Fruit fly (Drosophila melanogaster): ENCODE results near the gene CG18476.

Gene CG18476

dm6 chr3R:11669017-11669953, 8.6 kb downstream of the CG18476 start (continued):
- TF ChIP-seq mirr (GFP tag; optimal IDR thresholded peaks at IDR 0.05) (peak; percentile 52), dmrt99B (tag; optimal IDR thresholded peaks at IDR 0.05) (no peak), CG6175 (GFP tag; IDR thresholded peaks at IDR 0.05) (peak; percentile 71), CG1024 (GFP tag; IDR thresholded peaks at IDR 0.05) (no peak), CG8281 (tag; optimal IDR thresholded peaks at IDR 0.05) (no peak), Doc3 (GFP tag; IDR thresholded peaks at IDR 0.05; ENCODE audit: partially characterized antibody) (0 out of 3 replicates have a peak, but pooled peaks have one; percentile 31), CG3995 (GFP tag; optimal IDR thresholded peaks at IDR 0.05) (peak; percentile 88), hkb (optimal IDR thresholded peaks at IDR 0.05) (peak; percentile 96), hkb (GFP tag; IDR thresholded peaks at IDR 0.05) (0 out of 2 replicates have a peak, but pooled peaks have one; percentile 19), CG32772 (GFP tag; IDR thresholded peaks at IDR 0.05) (no peak), kay (GFP tag; optimal IDR thresholded peaks at IDR 0.05) (no peak), lab (GFP tag; optimal IDR thresholded peaks at IDR 0.05) (peak; percentile 6), CG10267 (tag; optimal IDR thresholded peaks at IDR 0.05) (no peak), Jarid2 (GFP tag; optimal IDR thresholded peaks at IDR 0.05) (peak; percentile 55), onecut (GFP tag; IDR thresholded peaks at IDR 0.05) (peak; percentile 36), Mrtf (GFP tag; IDR thresholded peaks at IDR 0.05) (no peak), lola (GFP tag; optimal IDR thresholded peaks at IDR 0.05) (no peak), repo (GFP tag; optimal IDR thresholded peaks at IDR 0.05) (no peak), row (GFP tag; IDR thresholded peaks at IDR 0.05) (0 out of 3 replicates have a peak, but pooled peaks have one; percentile 7), gsb (GFP tag; IDR thresholded peaks at IDR 0.05) (no peak), CG15011 (GFP tag; optimal IDR thresholded peaks at IDR 0.05) (no peak), B-H2 (GFP tag; optimal IDR thresholded peaks at IDR 0.05) (peak; percentile 15), CrebB (tag; optimal IDR thresholded peaks at IDR 0.05) (peak; percentile 17), Nf-YB (GFP tag; optimal IDR thresholded peaks at IDR 0.05) (no peak), Taf1 (GFP tag; IDR thresholded peaks at IDR 0.05) (no peak), Fer1 (GFP tag; optimal IDR thresholded peaks at IDR 0.05) (peak; percentile 13), CG6654 (GFP tag; optimal IDR thresholded peaks at IDR 0.05) (no peak), Atf6 (GFP tag; IDR thresholded peaks at IDR 0.05) (0 out of 2 replicates have a peak, but pooled peaks have one; percentile 14), Fer3 (tag; optimal IDR thresholded peaks at IDR 0.05) (no peak), her (GFP tag; optimal IDR thresholded peaks at IDR 0.05) (no peak), cwo (GFP tag; optimal IDR thresholded peaks at IDR 0.05) (peak; percentile 6), exex (tag; optimal IDR thresholded peaks at IDR 0.05) (peak; percentile 6), caup (GFP tag; optimal IDR thresholded peaks at IDR 0.05; ENCODE audit: severe bottlenecking) (peak; percentile 12), CG10543 (GFP tag; optimal IDR thresholded peaks at IDR 0.05) (peak; percentile 23), emc (GFP tag; optimal IDR thresholded peaks at IDR 0.05) (no peak), Gsc (GFP tag; IDR thresholded peaks at IDR 0.05) (no peak), Bgb (GFP tag; IDR thresholded peaks at IDR 0.05; ENCODE audit: partially characterized antibody) (no peak), CG18476 (GFP tag; optimal IDR thresholded peaks at IDR 0.05) (peak; percentile 99), sug (tag; optimal IDR thresholded peaks at IDR 0.05) (peak; percentile 36), mld (GFP tag; IDR thresholded peaks at IDR 0.05; ENCODE audit: partially characterized antibody) (no peak)
